Fruit fly (Drosophila melanogaster): ENCODE data around the gene mei-217.

mei-217 gene

DNA sequence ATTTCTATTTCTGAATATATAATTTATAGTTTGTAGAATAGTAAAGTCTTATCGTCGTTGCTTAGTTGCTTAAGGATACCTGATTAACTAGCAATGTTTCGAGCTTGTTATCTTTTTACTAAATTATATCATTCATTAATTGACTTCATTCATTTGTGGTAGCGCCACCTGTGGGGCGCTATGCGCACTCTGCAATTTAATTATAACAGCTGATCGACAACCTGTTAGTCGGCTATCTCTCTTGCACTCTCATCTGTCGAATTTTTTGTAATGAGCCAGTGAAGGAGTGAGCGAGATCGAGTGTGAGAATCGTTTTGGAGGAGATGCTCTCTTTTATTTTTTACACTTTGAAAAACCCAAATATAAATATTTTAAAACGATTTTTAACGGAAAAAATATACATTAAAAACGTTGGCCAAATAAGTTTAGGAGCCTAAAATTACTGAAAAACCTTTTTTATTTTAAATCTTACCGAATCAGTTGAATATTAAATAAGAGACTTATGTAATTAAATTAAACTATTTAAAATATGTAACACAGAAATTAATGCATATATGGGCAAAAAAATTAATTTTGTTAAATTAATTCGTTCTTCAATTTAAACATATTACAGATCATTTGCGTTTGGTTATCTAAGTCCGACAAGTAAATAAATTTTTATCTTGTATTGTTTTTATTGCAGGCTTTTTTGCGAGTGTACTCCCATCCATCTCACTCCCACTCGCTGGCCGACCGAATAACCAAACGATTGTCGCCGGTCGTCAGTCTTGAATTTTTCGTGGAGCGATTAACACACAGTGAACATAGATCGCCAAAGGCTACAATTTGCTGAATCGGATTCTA, 51.5 kb downstream of the mei-217 start, which contains the start of the genes CG16700 and CG4991 (continued):
- peak; percentile 34; the same call in 1 of the 3 replicates for TF ChIP-seq otp (GFP tag; IDR thresholded peaks at IDR 0.05)
- no peak; the same call in 2 of the 3 replicates for TF ChIP-seq sr (GFP tag; IDR thresholded peaks at IDR 0.05)
- TF ChIP-seq Tbp (GFP tag; optimal IDR thresholded peaks at IDR 0.05): no peak
- TF ChIP-seq Asciz (GFP tag; optimal IDR thresholded peaks at IDR 0.05): peak; percentile 70
- peak; percentile 93 for TF ChIP-seq gem (tag; optimal IDR thresholded peaks at IDR 0.05)
- TF ChIP-seq Mrtf (GFP tag; IDR thresholded peaks at IDR 0.05): peak; percentile 58; the same call in 1 of the 3 replicates
- no peak for TF ChIP-seq HmgD (GFP tag; optimal IDR thresholded peaks at IDR 0.05)
- no peak for TF ChIP-seq sna (GFP tag; IDR thresholded peaks at IDR 0.05; ENCODE audit: partially characterized antibody)
- peak; percentile 79 for TF ChIP-seq PHDP (tag; optimal IDR thresholded peaks at IDR 0.05)
- TF ChIP-seq CG30403 (GFP tag; optimal IDR thresholded peaks at IDR 0.05): peak; percentile 88
- peak; percentile 68 for TF ChIP-seq CG4820 (GFP tag; optimal IDR thresholded peaks at IDR 0.05)
- peak; percentile 80 for TF ChIP-seq Fer1 (GFP tag; optimal IDR thresholded peaks at IDR 0.05)
- TF ChIP-seq CkIIα-i1 (GFP tag; IDR thresholded peaks at IDR 0.05): no peak
- no peak for TF ChIP-seq vnd (GFP tag; IDR thresholded peaks at IDR 0.05; ENCODE audit: partially characterized antibody)
- TF ChIP-seq bbx (GFP tag; IDR thresholded peaks at IDR 0.05; ENCODE audit: partially characterized antibody): no peak
- peak; percentile 85 for TF ChIP-seq CG13775 (GFP tag; optimal IDR thresholded peaks at IDR 0.05)
- TF ChIP-seq fd64A (GFP tag; optimal IDR thresholded peaks at IDR 0.05): no peak
- peak; percentile 62 for TF ChIP-seq Drgx (GFP tag; IDR thresholded peaks at IDR 0.05)
- TF ChIP-seq HLHmδ (GFP tag; optimal IDR thresholded peaks at IDR 0.05): no peak
- TF ChIP-seq CG18599 (GFP tag; optimal IDR thresholded peaks at IDR 0.05): peak; percentile 78
- peak; percentile 78 for TF ChIP-seq Abd-B (GFP tag; optimal IDR thresholded peaks at IDR 0.05)
- peak; percentile 36 for TF ChIP-seq Camta (GFP tag; optimal IDR thresholded peaks at IDR 0.05)
- peak; percentile 60; the same call in 1 of the 3 replicates for TF ChIP-seq jigr1 (GFP tag; IDR thresholded peaks at IDR 0.05)
- peak; percentile 75 for TF ChIP-seq gsb-n (tag; optimal IDR thresholded peaks at IDR 0.05)
- TF ChIP-seq Bdp1 (GFP tag; optimal IDR thresholded peaks at IDR 0.05): no peak
- no peak for TF ChIP-seq CG8478 (optimal IDR thresholded peaks at IDR 0.05)
- TF ChIP-seq CG9817 (tag; optimal IDR thresholded peaks at IDR 0.05): peak; percentile 67
- no peak for TF ChIP-seq HLH54F (GFP tag; optimal IDR thresholded peaks at IDR 0.05)
- TF ChIP-seq ttk (GFP tag; IDR thresholded peaks at IDR 0.05): peak; percentile 62
- TF ChIP-seq CG8089 (GFP tag; optimal IDR thresholded peaks at IDR 0.05): no peak
- TF ChIP-seq Dip2 (GFP tag; IDR thresholded peaks at IDR 0.05): no peak
- TF ChIP-seq Xbp1 (GFP tag; optimal IDR thresholded peaks at IDR 0.05): peak; percentile 69
- TF ChIP-seq CG9215 (GFP tag; IDR thresholded peaks at IDR 0.05): peak; percentile 82
- peak; percentile 84 for TF ChIP-seq sug (tag; optimal IDR thresholded peaks at IDR 0.05)
- no peak for TF ChIP-seq NC2β (GFP tag; optimal IDR thresholded peaks at IDR 0.05)
- no peak for TF ChIP-seq eyg (GFP tag; optimal IDR thresholded peaks at IDR 0.05)
- TF ChIP-seq D (optimal IDR thresholded peaks at IDR 0.05): no peak
- peak; percentile 75 for TF ChIP-seq D (GFP tag; optimal IDR thresholded peaks at IDR 0.05)
- TF ChIP-seq CG3407 (GFP tag; optimal IDR thresholded peaks at IDR 0.05): peak; percentile 51
- TF ChIP-seq CG9609 (GFP tag; optimal IDR thresholded peaks at IDR 0.05): no peak
- peak; percentile 78 for TF ChIP-seq CG10543 (GFP tag; optimal IDR thresholded peaks at IDR 0.05)
- peak; percentile 71 for TF ChIP-seq CG5180 (GFP tag; optimal IDR thresholded peaks at IDR 0.05)
- peak; percentile 91 for TF ChIP-seq CG2712 (tag; optimal IDR thresholded peaks at IDR 0.05)
- peak; percentile 65 for TF ChIP-seq CG32772 (GFP tag; IDR thresholded peaks at IDR 0.05)
- TF ChIP-seq CG3838 (GFP tag; optimal IDR thresholded peaks at IDR 0.05): no peak
- TF ChIP-seq bcd (GFP tag; optimal IDR thresholded peaks at IDR 0.05): peak; percentile 85
- peak; percentile 43 for TF ChIP-seq CG18476 (GFP tag; optimal IDR thresholded peaks at IDR 0.05)
- no peak for TF ChIP-seq Gsc (GFP tag; IDR thresholded peaks at IDR 0.05)
- TF ChIP-seq CG2129 (GFP tag; IDR thresholded peaks at IDR 0.05; ENCODE audit: partially characterized antibody): no peak
- TF ChIP-seq sqz (GFP tag; optimal IDR thresholded peaks at IDR 0.05): peak; percentile 64
